ENCODE assay signal across 5 worm cellular contexts in genomic region chrX:17378996-17379395, ce11.
TF ChIP-seq lines count a peak whose summit lies in the region.

No protein-coding gene starts in this region.

TF ChIP-seq in whole organism, L1 larva, 84 proteins besides CTCF, POLR2A, EP300 and RAD21:
- TF ChIP-seq pqm-1 (tag; optimal IDR thresholded peaks at IDR 0.05; lab: Kevin White, UChicago): no peak
- TF ChIP-seq sup-37 (GFP tag; optimal IDR thresholded peaks at IDR 0.05; lab: Kevin White, UChicago): no peak
- TF ChIP-seq dsc-1 (tag; optimal IDR thresholded peaks at IDR 0.05; lab: Kevin White, UChicago): no peak
- TF ChIP-seq fkh-10 (GFP tag; optimal IDR thresholded peaks at IDR 0.05; lab: Kevin White, UChicago): no peak
- no peak for TF ChIP-seq nhr-237 (tag; optimal IDR thresholded peaks at IDR 0.05; lab: Kevin White, UChicago)
- TF ChIP-seq elt-2 (tag; optimal IDR thresholded peaks at IDR 0.05; lab: Kevin White, UChicago): peak; percentile 59
- TF ChIP-seq irx-1 (tag; optimal IDR thresholded peaks at IDR 0.05; lab: Kevin White, UChicago): no peak
- no peak for TF ChIP-seq snu-23 (GFP tag; optimal IDR thresholded peaks at IDR 0.05; lab: Kevin White, UChicago)
- no peak for TF ChIP-seq lin-15B (tag; optimal IDR thresholded peaks at IDR 0.05; lab: Kevin White, UChicago)
TF ChIP-seq in whole organism, L1 larva: peak in this region for 1.

TF ChIP-seq in whole organism, L2 larva, 48 proteins besides CTCF, POLR2A, EP300 and RAD21:
- TF ChIP-seq lin-39 (tag; optimal IDR thresholded peaks at IDR 0.05; lab: Kevin White, UChicago): no peak
- TF ChIP-seq fos-1 (tag; optimal IDR thresholded peaks at IDR 0.05; lab: Kevin White, UChicago): peak; percentile 38

TF ChIP-seq in whole organism, L3 larva, 47 proteins besides CTCF, POLR2A, EP300 and RAD21:
- TF ChIP-seq aly-2 (tag; optimal IDR thresholded peaks at IDR 0.05; lab: Kevin White, UChicago) (no peak), nfya-1 (tag; optimal IDR thresholded peaks at IDR 0.05; lab: Kevin White, UChicago; ENCODE audit: insufficient read depth) (no peak), fkh-2 (tag; optimal IDR thresholded peaks at IDR 0.05; lab: Kevin White, UChicago) (no peak), nhr-25 (tag; optimal IDR thresholded peaks at IDR 0.05; lab: Kevin White, UChicago) (no peak), elt-2 (tag; optimal IDR thresholded peaks at IDR 0.05; lab: Kevin White, UChicago) (peak; percentile 56)

TF ChIP-seq in whole organism, L4 larva, 104 proteins besides CTCF, POLR2A, EP300 and RAD21:
- TF ChIP-seq ctbp-1 (GFP tag; IDR thresholded peaks at IDR 0.05; lab: Robert Waterston, UW): no peak
- peak; percentile 15 for TF ChIP-seq dve-1 (tag; optimal IDR thresholded peaks at IDR 0.05; lab: Kevin White, UChicago; ENCODE audit: insufficient read depth)
- TF ChIP-seq nhr-237 (tag; optimal IDR thresholded peaks at IDR 0.05; lab: Kevin White, UChicago): no peak
- TF ChIP-seq mxl-2 (GFP tag; conservative IDR thresholded peaks at IDR 0.05; lab: Robert Waterston, UW): no peak
- TF ChIP-seq nhr-28 (tag; optimal IDR thresholded peaks at IDR 0.05; lab: Kevin White, UChicago): peak; percentile 44
- no peak for TF ChIP-seq daf-16 (GFP tag; optimal IDR thresholded peaks at IDR 0.05; lab: Kevin White, UChicago)
- peak; percentile 62 for TF ChIP-seq daf-16 (tag; optimal IDR thresholded peaks at IDR 0.05; lab: Kevin White, UChicago)
- TF ChIP-seq nhr-42 (GFP tag; IDR thresholded peaks at IDR 0.05; lab: Robert Waterston, UW): no peak
- peak; percentile 44 for TF ChIP-seq pqm-1 (tag; optimal IDR thresholded peaks at IDR 0.05; lab: Kevin White, UChicago)

TF ChIP-seq in whole organism, young adult, 124 proteins besides CTCF, POLR2A, EP300 and RAD21:
- TF ChIP-seq nhr-80 (tag; optimal IDR thresholded peaks at IDR 0.05; lab: Kevin White, UChicago): peak; percentile 7
- no peak for TF ChIP-seq snpc-1.3 (tag; optimal IDR thresholded peaks at IDR 0.05; lab: Kevin White, UChicago; ENCODE audit: insufficient read depth)
